Fruit fly (Drosophila melanogaster) whole organism, embryonic: ENCODE measurements around the gene Nep6.
A peak's percentile ranks its signal among the peaks of the same experiment; 100 is the strongest.

Experiments
- Bgb ChIP-seq: fragments of 200-800 bp; sonication (Bioruptor generic); IDR thresholded peaks from 2 replicates; pipeline ENCODE4 v1.3.6; 2022; ENCODE audit warnings: missing biosample characterization, missing genetic modification characterization; ENCODE audit not compliant: partially characterized antibody
- CG12104 ChIP-seq: fragments of 200-800 bp; sonication (Bioruptor generic); optimal IDR thresholded peaks from 3 replicates; lab custom pipeline; 2016; ENCODE audit warnings: missing biosample characterization, missing genetic modification characterization
- CG12391 ChIP-seq: fragments of 200-800 bp; sonication (Bioruptor generic); optimal IDR thresholded peaks from 3 replicates; lab custom pipeline; 2018; ENCODE audit warnings: missing biosample characterization, mild to moderate bottlenecking, missing genetic modification characterization, moderate library complexity
- CG14860 ChIP-seq: fragments of 200-800 bp; sonication (Bioruptor generic); IDR thresholded peaks from 3 replicates; pipeline ENCODE4 v1.3.6; 2022; ENCODE audit warnings: missing biosample characterization, missing genetic modification characterization; ENCODE audit not compliant: partially characterized antibody
- CG15514 ChIP-seq: fragments of 200-800 bp; sonication (Bioruptor generic); optimal IDR thresholded peaks from 3 replicates; lab custom pipeline; 2017; ENCODE audit warnings: missing biosample characterization, missing genetic modification characterization, mild to moderate bottlenecking, moderate library complexity, missing genetic modification reagents
- CG16813 ChIP-seq: fragments of 200-800 bp; sonication (Bioruptor generic); IDR thresholded peaks from 3 replicates; pipeline ENCODE4 v1.3.6; 2022; ENCODE audit warnings: missing biosample characterization, missing genetic modification characterization; ENCODE audit not compliant: partially characterized antibody
- CG18764 ChIP-seq: fragments of 200-800 bp; sonication (Bioruptor generic); optimal IDR thresholded peaks from 3 replicates; lab custom pipeline; 2016; ENCODE audit warnings: missing biosample characterization, missing genetic modification characterization
- CG2712 ChIP-seq: fragments of 200-800 bp; optimal IDR thresholded peaks from 3 replicates; lab custom pipeline; 2019; ENCODE audit warnings: missing biosample characterization, mild to moderate bottlenecking, missing genetic modification characterization, moderate library complexity
- CG2889 ChIP-seq: fragments of 200-800 bp; sonication (Bioruptor generic); IDR thresholded peaks from 3 replicates; pipeline ENCODE4 v1.3.6; 2022; ENCODE audit warnings: missing biosample characterization, missing genetic modification characterization
- CG31441 ChIP-seq: fragments of 200-800 bp; sonication (Bioruptor generic); IDR thresholded peaks from 2 replicates; pipeline ENCODE4 v1.3.6; 2022; ENCODE audit warnings: missing biosample characterization, missing genetic modification characterization
- CG32767 ChIP-seq: fragments of 200-800 bp; sonication (Bioruptor generic); IDR thresholded peaks from 2 replicates; pipeline ENCODE4 v1.3.6; 2022; ENCODE audit warnings: missing biosample characterization, missing genetic modification characterization
- CG6791 ChIP-seq: fragments of 200-800 bp; sonication (Bioruptor generic); IDR thresholded peaks from 3 replicates; pipeline ENCODE4 v1.3.6; 2022; ENCODE audit warnings: missing biosample characterization, missing genetic modification characterization; ENCODE audit not compliant: partially characterized antibody
- CG7786 ChIP-seq: fragments of 200-800 bp; sonication (Bioruptor generic); optimal IDR thresholded peaks from 2 replicates; lab custom pipeline; 2016; ENCODE audit warnings: missing biosample characterization, missing genetic modification characterization
- CG8388 ChIP-seq: fragments of 200-800 bp; sonication (Bioruptor generic); optimal IDR thresholded peaks from 2 replicates; lab custom pipeline; 2019; ENCODE audit warnings: missing biosample characterization, mild to moderate bottlenecking, missing genetic modification characterization, moderate library complexity
- CG9932 ChIP-seq: fragments of 200-800 bp; sonication (Bioruptor generic); IDR thresholded peaks from 2 replicates; pipeline ENCODE4 v1.3.6; 2022; ENCODE audit warnings: missing biosample characterization, missing genetic modification characterization
- CHES-1-like ChIP-seq: fragments of 200-800 bp; sonication (Bioruptor generic); optimal IDR thresholded peaks from 2 replicates; lab custom pipeline; 2016; ENCODE audit warnings: missing biosample characterization, missing genetic modification characterization
- Chrac-16 ChIP-seq: fragments of 200-800 bp; sonication (Bioruptor generic); optimal IDR thresholded peaks from 3 replicates; lab custom pipeline; 2016; ENCODE audit warnings: missing biosample characterization, missing genetic modification characterization
- Dp ChIP-seq: fragments of 200-800 bp; sonication (Bioruptor generic); optimal IDR thresholded peaks from 2 replicates; lab custom pipeline; 2018; ENCODE audit warnings: missing biosample characterization, mild to moderate bottlenecking, missing genetic modification characterization, moderate library complexity
- E2f2 ChIP-seq: fragments of 200-800 bp; sonication (Bioruptor generic); IDR thresholded peaks from 2 replicates; pipeline ENCODE4 v1.3.6; 2022; ENCODE audit warnings: missing biosample characterization, missing genetic modification characterization
- HHEX ChIP-seq: fragments of 200-800 bp; sonication (Bioruptor generic); optimal IDR thresholded peaks from 3 replicates; lab custom pipeline; 2017; ENCODE audit warnings: missing biosample characterization, mild to moderate bottlenecking, missing genetic modification characterization, missing genetic modification reagents
- Hr51 ChIP-seq, 2 experiments: fragments of 200-800 bp; sonication (Bioruptor generic); optimal IDR thresholded peaks; 2 replicates in 1 of 2; 3 replicates in 1 of 2; lab custom pipeline; 2016 to 2018; ENCODE audit warnings: missing biosample characterization in 2 of 2, missing genetic modification characterization in 2 of 2, mild to moderate bottlenecking in 1 of 2, moderate library complexity in 1 of 2
- Med ChIP-seq: fragments of 200-800 bp; sonication (Bioruptor generic); peaks from one replicate; lab custom pipeline; 2016; ENCODE audit warnings: missing biosample characterization, missing genetic modification characterization, mild to moderate bottlenecking, inconsistent platforms, moderate library complexity
- Myb ChIP-seq: fragments of 200-800 bp; sonication (Bioruptor generic); optimal IDR thresholded peaks from 2 replicates; lab custom pipeline; 2016; ENCODE audit warnings: missing biosample characterization, missing genetic modification characterization
- Nf-YC ChIP-seq: fragments of 200-800 bp; optimal IDR thresholded peaks from 3 replicates; lab custom pipeline; 2019; ENCODE audit warnings: missing biosample characterization, mild to moderate bottlenecking, missing genetic modification characterization, moderate library complexity
- Opbp ChIP-seq: fragments of 200-800 bp; sonication (Bioruptor generic); IDR thresholded peaks from 3 replicates; pipeline ENCODE4 v1.3.6; 2022; ENCODE audit warnings: missing biosample characterization, missing genetic modification characterization; ENCODE audit not compliant: partially characterized antibody
- Ptx1 ChIP-seq: fragments of 200-800 bp; sonication (Bioruptor generic); IDR thresholded peaks from 2 replicates; pipeline ENCODE4 v1.3.6; 2022; ENCODE audit warnings: missing biosample characterization, missing genetic modification characterization
- Scr ChIP-seq: fragments of 200-800 bp; sonication (Bioruptor generic); IDR thresholded peaks from 2 replicates; pipeline ENCODE4 v1.3.6; 2022; ENCODE audit warnings: missing biosample characterization, missing genetic modification characterization; ENCODE audit not compliant: partially characterized antibody
- Sry-δ ChIP-seq: fragments of 200-800 bp; sonication (Bioruptor generic); optimal IDR thresholded peaks from 2 replicates; lab custom pipeline; 2016; ENCODE audit warnings: missing biosample characterization, missing genetic modification characterization
- Xbp1 ChIP-seq: fragments of 200-800 bp; sonication (Bioruptor generic); optimal IDR thresholded peaks from 3 replicates; lab custom pipeline; 2016; ENCODE audit warnings: missing biosample characterization, mild to moderate bottlenecking, missing genetic modification characterization
- amos ChIP-seq: fragments of 200-800 bp; sonication (Bioruptor generic); IDR thresholded peaks from 2 replicates; pipeline ENCODE4 v1.3.6; 2022; ENCODE audit warnings: missing biosample characterization, missing genetic modification characterization; ENCODE audit not compliant: partially characterized antibody
- bbx ChIP-seq: fragments of 200-800 bp; sonication (Bioruptor generic); IDR thresholded peaks from 2 replicates; pipeline ENCODE4 v1.3.6; 2022; ENCODE audit warnings: missing biosample characterization, missing genetic modification characterization; ENCODE audit not compliant: partially characterized antibody
- dimm ChIP-seq: fragments of 200-800 bp; sonication (Bioruptor generic); IDR thresholded peaks from 2 replicates; pipeline ENCODE4 v1.3.6; 2022; ENCODE audit warnings: missing biosample characterization, missing genetic modification characterization
- disco-r ChIP-seq: fragments of 200-800 bp; sonication (Bioruptor generic); optimal IDR thresholded peaks from 2 replicates; lab custom pipeline; 2016; ENCODE audit warnings: missing biosample characterization, missing genetic modification characterization
- ftz-f1 ChIP-seq: fragments of 200-800 bp; sonication (Bioruptor generic); optimal IDR thresholded peaks from 2 replicates; lab custom pipeline; 2016; ENCODE audit warnings: missing biosample characterization, missing genetic modification characterization
- gfzf ChIP-seq: fragments of 200-800 bp; sonication (Bioruptor generic); optimal IDR thresholded peaks from 2 replicates; lab custom pipeline; 2016; ENCODE audit warnings: missing biosample characterization, mild to moderate bottlenecking, missing genetic modification characterization, moderate library complexity
- hb ChIP-seq: fragments of 200-800 bp; sonication (Bioruptor generic); IDR thresholded peaks from 3 replicates; pipeline ENCODE4 v1.3.6; 2022; ENCODE audit warnings: missing biosample characterization, missing genetic modification characterization; ENCODE audit not compliant: partially characterized antibody
- insv ChIP-seq, 2 experiments: fragments of 200-800 bp; sonication (Bioruptor generic); optimal IDR thresholded peaks; 3 replicates each; lab custom pipeline; 2016 to 2018; ENCODE audit warnings: missing biosample characterization in 2 of 2, missing genetic modification characterization in 2 of 2
- jing ChIP-seq: fragments of 200-800 bp; sonication (Bioruptor generic); optimal IDR thresholded peaks from 2 replicates; lab custom pipeline; 2018; ENCODE audit warnings: missing biosample characterization, mild to moderate bottlenecking, missing genetic modification characterization
- knrl ChIP-seq: fragments of 200-800 bp; sonication (Bioruptor generic); IDR thresholded peaks from 3 replicates; pipeline ENCODE4 v1.3.6; 2022; ENCODE audit warnings: missing biosample characterization, missing genetic modification characterization; ENCODE audit not compliant: partially characterized antibody
- mam ChIP-seq: fragments of 200-800 bp; sonication (Bioruptor generic); optimal IDR thresholded peaks from 3 replicates; lab custom pipeline; 2016; ENCODE audit warnings: missing biosample characterization, missing genetic modification characterization
- nerfin-2 ChIP-seq: fragments of 200-800 bp; sonication (Bioruptor generic); IDR thresholded peaks from 2 replicates; pipeline ENCODE4 v1.3.6; 2022; ENCODE audit warnings: missing biosample characterization, missing genetic modification characterization; ENCODE audit not compliant: partially characterized antibody
- org-1 ChIP-seq: fragments of 200-800 bp; sonication (Bioruptor generic); optimal IDR thresholded peaks from 2 replicates; lab custom pipeline; 2017; ENCODE audit warnings: missing biosample characterization, missing genetic modification characterization
- otp ChIP-seq: fragments of 200-800 bp; sonication (Bioruptor generic); IDR thresholded peaks from 3 replicates; pipeline ENCODE4, ENCODE4 v1.3.6; 2022; ENCODE audit warnings: missing biosample characterization, missing genetic modification characterization
- pita ChIP-seq: fragments of 200-800 bp; sonication (Bioruptor generic); optimal IDR thresholded peaks from 2 replicates; lab custom pipeline; 2017; ENCODE audit warnings: missing biosample characterization, mild to moderate bottlenecking, missing genetic modification characterization
- pzg ChIP-seq: fragments of 200-800 bp; sonication (Bioruptor generic); optimal IDR thresholded peaks from 3 replicates; lab custom pipeline; 2018; ENCODE audit warnings: missing biosample characterization, mild to moderate bottlenecking, missing genetic modification characterization, moderate library complexity
- row ChIP-seq: fragments of 200-800 bp; sonication (Bioruptor generic); IDR thresholded peaks from 3 replicates; pipeline ENCODE4 v1.3.6; 2022; ENCODE audit warnings: missing biosample characterization, missing genetic modification characterization
- sd ChIP-seq: fragments of 200-800 bp; sonication (Bioruptor generic); optimal IDR thresholded peaks from 3 replicates; lab custom pipeline; 2018; ENCODE audit warnings: missing biosample characterization, mild to moderate bottlenecking, missing genetic modification characterization, moderate library complexity
- so ChIP-seq: fragments of 200-800 bp; sonication (Bioruptor generic); IDR thresholded peaks from 3 replicates; pipeline ENCODE4 v1.3.6; 2022; ENCODE audit warnings: missing biosample characterization, missing genetic modification characterization
- vvl ChIP-seq: fragments of 200-800 bp; sonication (Bioruptor generic); IDR thresholded peaks from 2 replicates; pipeline ENCODE4 v1.3.6; 2022; ENCODE audit warnings: missing biosample characterization, missing genetic modification characterization
- yki ChIP-seq: fragments of >200 bp; optimal IDR thresholded peaks from 3 replicates; lab custom pipeline; 2018

Gene Nep6

DNA sequence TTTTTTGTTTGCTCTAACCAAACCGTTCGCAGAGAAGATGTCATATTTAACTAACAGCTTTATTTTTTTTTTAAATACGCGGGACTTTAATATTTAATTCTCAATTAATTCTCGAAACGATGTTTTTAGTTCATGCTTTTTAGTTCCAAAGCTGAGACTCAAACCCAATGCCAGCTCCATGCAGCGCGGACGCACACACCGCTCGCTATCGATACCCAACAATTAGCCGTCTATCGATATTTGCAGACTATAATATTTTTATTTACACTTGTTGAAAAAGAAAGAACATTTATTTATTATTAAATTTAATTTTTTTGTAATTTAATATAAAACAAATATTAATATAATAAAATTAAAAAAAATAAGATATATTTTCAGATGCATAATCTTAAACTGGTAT lies 36.8 kb upstream of the Nep6 start (continued):
- TF ChIP-seq Bgb (GFP tag; lab: Robert Waterston, UW): peak; percentile 62
- no peak for TF ChIP-seq CG18764
- TF ChIP-seq disco-r (GFP tag; lab: Kevin White, UChicago): no peak
- TF ChIP-seq bbx (GFP tag; lab: Robert Waterston, UW): peak; percentile 73
- no peak for TF ChIP-seq Hr51 (GFP tag; optimal IDR thresholded peaks at IDR 0.05; lab: Kevin White, UChicago)
- TF ChIP-seq CG9932 (GFP tag; lab: Robert Waterston, UW): peak; percentile 31; the same call in 1 of the 2 replicates
- TF ChIP-seq CG31441 (GFP tag; lab: Robert Waterston, UW): 0 out of 2 replicates have a peak, but pooled peaks have one; percentile 21
- TF ChIP-seq pita (GFP tag; lab: Kevin White, UChicago): peak; percentile 53
- TF ChIP-seq CG7786 (GFP tag; lab: Kevin White, UChicago): no peak
- no peak for TF ChIP-seq CG32767
- TF ChIP-seq jing (GFP tag; lab: Kevin White, UChicago): no peak
- TF ChIP-seq dimm (GFP tag; lab: Robert Waterston, UW): no peak
- peak; percentile 9 for TF ChIP-seq gfzf (GFP tag; lab: Kevin White, UChicago)
- TF ChIP-seq row: peak; percentile 40; the same call in 1 of the 3 replicates
- TF ChIP-seq pzg (GFP tag; lab: Kevin White, UChicago): peak; percentile 33
- no peak for TF ChIP-seq CG2712
- no peak for TF ChIP-seq CHES-1-like (GFP tag; lab: Kevin White, UChicago)
- TF ChIP-seq CG2889 (GFP tag; lab: Robert Waterston, UW): no peak
- TF ChIP-seq otp (GFP tag; lab: Robert Waterston, UW): no peak
- TF ChIP-seq CG15514 (GFP tag; lab: Kevin White, UChicago): peak; percentile 78
- TF ChIP-seq mam (GFP tag; lab: Kevin White, UChicago): no peak
- TF ChIP-seq Chrac-16 (GFP tag; lab: Kevin White, UChicago): no peak
- TF ChIP-seq Ptx1: no peak
- no peak for TF ChIP-seq sd
- peak; percentile 22 for TF ChIP-seq Med (GFP tag; lab: Kevin White, UChicago)
- no peak for TF ChIP-seq org-1
- no peak for TF ChIP-seq insv (GFP tag; optimal IDR thresholded peaks at IDR 0.05; lab: Kevin White, UChicago)
- no peak for TF ChIP-seq ftz-f1 (GFP tag; lab: Kevin White, UChicago)
- no peak for TF ChIP-seq CG12104 (GFP tag; lab: Kevin White, UChicago)
- TF ChIP-seq Xbp1 (GFP tag; lab: Kevin White, UChicago): no peak
- no peak for TF ChIP-seq CG8388 (GFP tag; lab: Kevin White, UChicago)
- TF ChIP-seq nerfin-2: peak; percentile 8
- TF ChIP-seq Nf-YC (tag; lab: Kevin White, UChicago): no peak
- no peak for TF ChIP-seq CG12391 (tag; lab: Kevin White, UChicago)
- TF ChIP-seq amos (GFP tag; lab: Robert Waterston, UW): peak; percentile 72
- no peak for TF ChIP-seq Myb (GFP tag; lab: Kevin White, UChicago)
- peak; percentile 75; the same call in 1 of the 2 replicates for TF ChIP-seq Scr (GFP tag; lab: Robert Waterston, UW)
- peak; percentile 65; the same call in 2 of the 3 replicates for TF ChIP-seq CG14860 (GFP tag; lab: Robert Waterston, UW)
- TF ChIP-seq CG16813: peak; percentile 79
- peak; percentile 60; the same call in 1 of the 3 replicates for TF ChIP-seq knrl
- TF ChIP-seq Dp (GFP tag; lab: Kevin White, UChicago): peak; percentile 41
- peak; percentile 74; the same call in 2 of the 3 replicates for TF ChIP-seq hb (GFP tag; lab: Robert Waterston, UW)
- no peak for TF ChIP-seq yki (lab: Kevin White, UChicago)
- TF ChIP-seq HHEX: no peak
- no peak for TF ChIP-seq vvl (GFP tag; lab: Robert Waterston, UW)
- peak; percentile 10; the same call in 1 of the 2 replicates for TF ChIP-seq E2f2 (GFP tag; lab: Robert Waterston, UW)
- no peak for TF ChIP-seq so (GFP tag; lab: Robert Waterston, UW)
- peak; percentile 79 for TF ChIP-seq CG6791 (GFP tag; lab: Robert Waterston, UW)
- TF ChIP-seq Sry-δ (GFP tag; lab: Kevin White, UChicago): peak; percentile 48
- peak; percentile 71; the same call in 2 of the 3 replicates for TF ChIP-seq Opbp (GFP tag; lab: Robert Waterston, UW)
